Fruit fly (Drosophila melanogaster) whole organism: Measurements from ENCODE around the gene HDAC11.

Source experiments
- CG8478 ChIP-seq: fragments of >200 bp; optimal IDR thresholded peaks from 2 replicates; lab custom pipeline; 2018; ENCODE audit warnings: inconsistent platforms
- Dll ChIP-seq: fragments of >200 bp; optimal IDR thresholded peaks from 2 replicates; lab custom pipeline; 2017
- pan ChIP-seq: fragments of >200 bp; optimal IDR thresholded peaks from 2 replicates; lab custom pipeline; 2017
- psq ChIP-seq: fragments of >200 bp; optimal IDR thresholded peaks from 2 replicates; lab custom pipeline; 2017
- usp ChIP-seq: fragments of >200 bp; optimal IDR thresholded peaks from 2 replicates; lab custom pipeline; 2017; ENCODE audit warnings: missing biosample characterization, missing genetic modification characterization, mixed read lengths

DNA sequence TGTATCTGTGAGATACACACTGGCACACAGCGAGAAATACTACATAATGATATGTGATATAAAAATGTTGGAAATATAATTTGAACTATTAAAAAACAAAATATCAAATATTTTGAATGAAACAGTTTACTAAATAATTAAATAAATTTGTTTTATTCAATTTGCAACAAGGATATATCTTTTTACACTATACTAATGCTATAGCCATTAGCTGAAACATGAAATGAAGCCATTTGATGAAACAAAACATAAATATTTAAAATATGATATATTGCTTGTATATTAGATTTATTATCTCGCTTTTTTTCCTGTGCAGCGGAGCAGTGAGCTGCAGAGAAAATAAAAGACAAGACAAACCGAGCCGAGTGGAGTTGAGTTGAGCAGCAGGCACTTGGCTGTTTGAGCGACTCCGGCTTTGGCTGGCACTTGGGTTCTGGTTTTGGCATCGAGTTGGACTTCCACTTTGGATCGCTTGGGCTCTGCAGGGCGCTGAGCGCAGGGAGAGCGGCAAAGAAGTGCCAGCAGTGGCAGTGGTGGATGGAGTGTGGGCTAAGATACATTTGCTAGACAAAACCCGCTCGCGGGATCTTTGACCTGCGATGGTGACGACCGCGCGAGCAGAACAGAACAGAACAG lies 37.4 kb upstream of the HDAC11 start:
- TF ChIP-seq CG8478 (lab: Kevin White, UChicago), result no peak
- TF ChIP-seq psq (lab: Kevin White, UChicago), result no peak
- TF ChIP-seq pan (lab: Kevin White, UChicago), result no peak
- TF ChIP-seq usp, result no peak
- TF ChIP-seq Dll (lab: Kevin White, UChicago), result no peak
